Fruit fly (Drosophila melanogaster) whole organism, pupa: ENCODE measurements around the gene CG4281.
A peak's percentile ranks its signal among the peaks of the same experiment; 100 is the strongest.

Source experiments
- CG10348 ChIP-seq: fragments of 200-800 bp; sonication (Bioruptor generic); IDR thresholded peaks from 2 replicates; pipeline ENCODE4 v1.3.6; 2022; ENCODE audit warnings: missing biosample characterization, missing genetic modification characterization
- CG12605 ChIP-seq: fragments of 200-800 bp; sonication (Bioruptor generic); IDR thresholded peaks from 2 replicates; pipeline ENCODE4 v1.3.6; 2022; ENCODE audit warnings: missing biosample characterization, missing genetic modification characterization
- CG13204 ChIP-seq: fragments of 200-800 bp; sonication (Bioruptor generic); optimal IDR thresholded peaks from 2 replicates; lab custom pipeline; 2018; ENCODE audit warnings: missing biosample characterization, mild to moderate bottlenecking, missing genetic modification characterization, moderate library complexity
- CG14655 ChIP-seq: fragments of 200-800 bp; sonication (Bioruptor generic); optimal IDR thresholded peaks from 3 replicates; lab custom pipeline; 2017; ENCODE audit warnings: mild to moderate bottlenecking, missing biosample characterization, missing genetic modification reagents, missing genetic modification characterization
- CG15710 ChIP-seq: fragments of 200-800 bp; sonication (Bioruptor generic); optimal IDR thresholded peaks from 2 replicates; lab custom pipeline; 2018; ENCODE audit warnings: missing biosample characterization, mild to moderate bottlenecking, missing genetic modification characterization, moderate library complexity
- CG17806 ChIP-seq: fragments of 200-800 bp; sonication (Bioruptor generic); optimal IDR thresholded peaks from 2 replicates; lab custom pipeline; 2018; ENCODE audit warnings: missing biosample characterization, mild to moderate bottlenecking, missing genetic modification characterization, moderate library complexity
- CG32121 ChIP-seq: fragments of 200-800 bp; sonication (Bioruptor generic); IDR thresholded peaks from 2 replicates; pipeline ENCODE4 v1.3.6; 2022; ENCODE audit warnings: missing biosample characterization, missing genetic modification characterization
- CG34367 ChIP-seq: fragments of 200-800 bp; sonication (Bioruptor generic); optimal IDR thresholded peaks from 2 replicates; lab custom pipeline; 2018; ENCODE audit warnings: missing biosample characterization, mild to moderate bottlenecking, missing genetic modification characterization
- CG4496 ChIP-seq: fragments of 200-800 bp; sonication (Bioruptor generic); IDR thresholded peaks from 3 replicates; pipeline ENCODE4 v1.3.6; 2022; ENCODE audit warnings: missing biosample characterization, missing genetic modification characterization
- CG8159 ChIP-seq: fragments of 200-800 bp; sonication (Bioruptor generic); optimal IDR thresholded peaks from 3 replicates; lab custom pipeline; 2018; ENCODE audit warnings: missing biosample characterization, mild to moderate bottlenecking, missing genetic modification characterization, moderate library complexity
- CG8301 ChIP-seq: fragments of 200-800 bp; sonication (Bioruptor generic); optimal IDR thresholded peaks from 2 replicates; lab custom pipeline; 2018; ENCODE audit warnings: missing biosample characterization, mild to moderate bottlenecking, missing genetic modification characterization
- CG9948 ChIP-seq: fragments of 200-800 bp; sonication (Bioruptor generic); optimal IDR thresholded peaks from 2 replicates; lab custom pipeline; 2018; ENCODE audit warnings: missing biosample characterization, mild to moderate bottlenecking, missing genetic modification characterization, moderate library complexity
- D1 ChIP-seq: fragments of 200-800 bp; sonication (Bioruptor generic); optimal IDR thresholded peaks from 2 replicates; lab custom pipeline; 2018; ENCODE audit warnings: missing biosample characterization, mild to moderate bottlenecking, missing genetic modification characterization, moderate library complexity
- EcR ChIP-seq: fragments of 200-800 bp; sonication (Bioruptor generic); optimal IDR thresholded peaks from 3 replicates; lab custom pipeline; 2019; ENCODE audit warnings: missing biosample characterization, missing genetic modification characterization, mild to moderate bottlenecking, moderate library complexity, missing genetic modification reagents
- Ets98B ChIP-seq: fragments of 200-800 bp; sonication (Bioruptor generic); IDR thresholded peaks from 2 replicates; pipeline ENCODE4 v1.3.6; 2022; ENCODE audit warnings: missing biosample characterization, missing genetic modification characterization
- Pif1A ChIP-seq: fragments of 200-800 bp; sonication (Bioruptor generic); optimal IDR thresholded peaks from 3 replicates; lab custom pipeline; 2016; ENCODE audit warnings: missing biosample characterization, missing genetic modification characterization
- Pif1B ChIP-seq: fragments of 200-800 bp; sonication (Bioruptor generic); optimal IDR thresholded peaks from 3 replicates; lab custom pipeline; 2016; ENCODE audit warnings: missing biosample characterization, missing genetic modification characterization
- Snoo ChIP-seq: fragments of 200-800 bp; sonication (Bioruptor generic); optimal IDR thresholded peaks from 3 replicates; lab custom pipeline; 2017; ENCODE audit warnings: missing biosample characterization, mild to moderate bottlenecking, missing genetic modification characterization, inconsistent platforms
- fd96Ca ChIP-seq: fragments of 200-800 bp; sonication (Bioruptor generic); IDR thresholded peaks from 3 replicates; pipeline ENCODE4 v1.3.6; 2022; ENCODE audit warnings: missing biosample characterization, missing genetic modification characterization
- gl ChIP-seq: fragments of 200-800 bp; sonication (Bioruptor generic); optimal IDR thresholded peaks from 2 replicates; lab custom pipeline; 2018; ENCODE audit warnings: missing biosample characterization, mild to moderate bottlenecking, missing genetic modification characterization
- rn ChIP-seq: fragments of 200-800 bp; sonication (Bioruptor generic); IDR thresholded peaks from 2 replicates; pipeline ENCODE4 v1.3.6; 2022; ENCODE audit warnings: missing biosample characterization, missing genetic modification characterization

Gene CG4281

dm6 chrX:2032821-2033436, 32.0 kb downstream of the CG4281 start:
- TF ChIP-seq Ets98B (GFP tag; lab: Robert Waterston, UW): no peak; the same call in 1 of the 2 replicates
- TF ChIP-seq CG32121 (GFP tag; lab: Robert Waterston, UW): 0 out of 2 replicates have a peak, but pooled peaks have one; percentile 11
- TF ChIP-seq, all 21 proteins: peak for 1

DNA sequence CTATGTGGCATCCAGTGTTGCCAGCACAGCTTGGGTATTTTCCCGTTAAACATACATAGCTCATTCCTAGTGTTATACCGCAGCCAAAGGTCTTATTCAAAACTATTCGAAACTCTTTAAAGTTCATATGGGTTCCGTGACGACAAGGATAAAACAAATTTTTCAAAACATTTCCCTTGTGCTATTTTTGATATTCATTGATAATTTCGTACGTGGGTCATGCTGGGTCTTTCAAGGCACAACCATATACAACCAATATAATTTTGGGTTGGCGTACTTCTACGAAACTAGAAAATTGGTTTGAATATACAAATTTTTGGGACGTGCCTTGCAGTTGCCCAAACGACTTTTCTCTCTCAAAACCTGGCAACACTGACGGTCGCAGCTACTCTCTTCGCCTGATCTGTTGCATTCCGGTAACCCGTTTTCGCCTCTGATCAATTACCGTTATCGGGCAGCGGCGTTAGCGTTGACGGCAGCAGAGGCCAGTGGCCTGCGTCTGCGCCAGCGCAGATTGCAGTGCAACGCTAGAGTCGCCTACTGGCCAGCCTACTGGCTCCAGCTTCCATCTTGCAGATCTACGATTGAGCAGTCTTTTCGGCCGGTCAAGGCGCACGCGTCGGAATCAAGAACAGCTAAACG, 32.7 kb downstream of the CG4281 start:
- TF ChIP-seq CG14655 (GFP tag; lab: Kevin White, UChicago) (peak; percentile 6), D1 (no peak), CG17806 (tag; lab: Kevin White, UChicago) (no peak), CG12605 (GFP tag; lab: Robert Waterston, UW) (no peak), CG8301 (tag; lab: Kevin White, UChicago) (peak; percentile 35), EcR (GFP tag; lab: Kevin White, UChicago) (peak; percentile 61)

DNA sequence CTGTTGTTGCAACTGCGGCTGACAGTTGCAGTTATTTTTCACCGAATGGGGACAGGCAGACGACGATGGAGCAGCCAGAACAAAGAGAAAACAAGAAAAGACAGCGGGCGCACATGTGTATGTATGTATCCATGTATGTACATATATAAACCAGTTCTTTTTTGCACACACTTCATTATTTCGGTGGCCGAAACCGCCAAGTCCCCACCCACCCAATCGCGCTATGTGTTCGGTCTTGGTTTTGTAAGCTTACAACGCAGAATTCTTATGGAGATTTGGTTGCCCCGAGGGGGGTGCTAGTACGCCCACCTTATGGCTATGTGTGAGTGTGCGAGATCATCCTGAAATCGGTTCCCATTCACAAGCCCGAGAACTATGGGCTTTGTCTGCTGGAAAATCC, 33.6 kb downstream of the CG4281 start:
- TF ChIP-seq CG13204 (GFP tag; lab: Kevin White, UChicago) (peak; percentile 26), CG4496 (GFP tag; lab: Robert Waterston, UW) (no peak)
- TF ChIP-seq, all 21 proteins: peak for 1

dm6 chrX:2024819-2025218, 40.1 kb downstream of the CG4281 start:
- TF ChIP-seq CG14655 (GFP tag; lab: Kevin White, UChicago): no peak
- no peak for TF ChIP-seq CG8301 (tag; lab: Kevin White, UChicago)
- TF ChIP-seq D1: no peak
- TF ChIP-seq CG12605 (GFP tag; lab: Robert Waterston, UW): no peak
- no peak for TF ChIP-seq EcR (GFP tag; lab: Kevin White, UChicago)
- no peak for TF ChIP-seq CG32121 (GFP tag; lab: Robert Waterston, UW)
- no peak for TF ChIP-seq CG9948
- TF ChIP-seq CG4496 (GFP tag; lab: Robert Waterston, UW): no peak
- no peak for TF ChIP-seq gl (tag; lab: Kevin White, UChicago)
- TF ChIP-seq CG34367: no peak
- no peak for TF ChIP-seq Pif1A (GFP tag; lab: Kevin White, UChicago)
- no peak for TF ChIP-seq rn (GFP tag; lab: Robert Waterston, UW)
- TF ChIP-seq CG8159: no peak
- no peak for TF ChIP-seq fd96Ca (GFP tag; lab: Robert Waterston, UW)

dm6 chrX:2013365-2013764, 51.6 kb downstream of the CG4281 start:
- TF ChIP-seq gl (tag; lab: Kevin White, UChicago): no peak
- TF ChIP-seq fd96Ca (GFP tag; lab: Robert Waterston, UW): no peak
- TF ChIP-seq CG15710 (tag; lab: Kevin White, UChicago): no peak
- no peak for TF ChIP-seq Snoo (tag; lab: Kevin White, UChicago)
- TF ChIP-seq CG8301 (tag; lab: Kevin White, UChicago): no peak
- no peak for TF ChIP-seq D1

dm6 chrX:2012837-2013236, 52.1 kb downstream of the CG4281 start:
- TF ChIP-seq CG8159 (peak; percentile 61), Pif1B (GFP tag; lab: Kevin White, UChicago) (peak; percentile 60), gl (tag; lab: Kevin White, UChicago) (peak; percentile 28), CG15710 (tag; lab: Kevin White, UChicago) (peak; percentile 55), CG32121 (GFP tag; lab: Robert Waterston, UW) (peak; percentile 19; the same call in 1 of the 2 replicates), Ets98B (GFP tag; lab: Robert Waterston, UW) (peak; percentile 35), Pif1A (GFP tag; lab: Kevin White, UChicago) (no peak), CG10348 (GFP tag; lab: Robert Waterston, UW) (no peak), CG4496 (GFP tag; lab: Robert Waterston, UW) (peak; percentile 66; the same call in 2 of the 3 replicates), rn (GFP tag; lab: Robert Waterston, UW) (no peak), Snoo (tag; lab: Kevin White, UChicago) (peak; percentile 77), CG17806 (tag; lab: Kevin White, UChicago) (no peak), CG34367 (peak; percentile 38), fd96Ca (GFP tag; lab: Robert Waterston, UW) (no peak)
